Fruit fly (Drosophila melanogaster): ENCODE data around the gene CG31220.
A peak's percentile ranks its signal among the peaks of the same experiment; 100 is the strongest.

CG31220 gene

dm6 chr3R:19632685-19633116, 15.6 kb upstream of the CG31220 start, which contains the start of gene CG6231 (continued):
- no peak for TF ChIP-seq Hmr (GFP tag; optimal IDR thresholded peaks at IDR 0.05)
- TF ChIP-seq Bgb (GFP tag; IDR thresholded peaks at IDR 0.05; ENCODE audit: partially characterized antibody) = no peak
- no peak for TF ChIP-seq CG12659 (GFP tag; optimal IDR thresholded peaks at IDR 0.05)
- TF ChIP-seq Hey (tag; optimal IDR thresholded peaks at IDR 0.05) = no peak
- no peak for TF ChIP-seq Xbp1 (GFP tag; optimal IDR thresholded peaks at IDR 0.05)
- peak; percentile 8 for TF ChIP-seq Antp (GFP tag; optimal IDR thresholded peaks at IDR 0.05)
- no peak for TF ChIP-seq cas (GFP tag; IDR thresholded peaks at IDR 0.05)
- TF ChIP-seq Dref (GFP tag; IDR thresholded peaks at IDR 0.05) = no peak
- TF ChIP-seq CG7963 (GFP tag; IDR thresholded peaks at IDR 0.05; ENCODE audit: partially characterized antibody) = 0 out of 3 replicates have a peak, but pooled peaks have one; percentile 18
- TF ChIP-seq peb (GFP tag; IDR thresholded peaks at IDR 0.05) = no peak
- TF ChIP-seq Ada2b (GFP tag; IDR thresholded peaks at IDR 0.05) = no peak
- TF ChIP-seq CG6683 (GFP tag; optimal IDR thresholded peaks at IDR 0.05) = no peak
- TF ChIP-seq chinmo (GFP tag; IDR thresholded peaks at IDR 0.05; ENCODE audit: partially characterized antibody) = peak; percentile 92; the same call in 3 of the 4 replicates
- no peak for TF ChIP-seq CG17361 (GFP tag; IDR thresholded peaks at IDR 0.05)
- TF ChIP-seq kay (GFP tag; optimal IDR thresholded peaks at IDR 0.05) = peak; percentile 8
- TF ChIP-seq CG12769 (tag; optimal IDR thresholded peaks at IDR 0.05) = peak; percentile 9
- TF ChIP-seq CG17186 (GFP tag; optimal IDR thresholded peaks at IDR 0.05) = no peak
- no peak for TF ChIP-seq ind (GFP tag; optimal IDR thresholded peaks at IDR 0.05)
- TF ChIP-seq crol (GFP tag; IDR thresholded peaks at IDR 0.05) = peak; percentile 87
- TF ChIP-seq oc (tag; optimal IDR thresholded peaks at IDR 0.05) = no peak
- no peak for TF ChIP-seq wor (GFP tag; IDR thresholded peaks at IDR 0.05)
- no peak for TF ChIP-seq CG12744 (GFP tag; optimal IDR thresholded peaks at IDR 0.05)
- no peak for TF ChIP-seq CG17802 (tag; optimal IDR thresholded peaks at IDR 0.05)
- no peak for TF ChIP-seq hb (GFP tag; IDR thresholded peaks at IDR 0.05; ENCODE audit: partially characterized antibody)
- no peak for TF ChIP-seq sd (tag; optimal IDR thresholded peaks at IDR 0.05)
- TF ChIP-seq Ravus (GFP tag; IDR thresholded peaks at IDR 0.05) = no peak
- no peak for TF ChIP-seq gcm (GFP tag; optimal IDR thresholded peaks at IDR 0.05)
- no peak for TF ChIP-seq Hr39 (optimal IDR thresholded peaks at IDR 0.05)
- TF ChIP-seq Atf3 (GFP tag; optimal IDR thresholded peaks at IDR 0.05) = peak; percentile 67
- no peak for TF ChIP-seq Side (GFP tag; optimal IDR thresholded peaks at IDR 0.05)
- TF ChIP-seq CG16815 (GFP tag; optimal IDR thresholded peaks at IDR 0.05) = no peak
- no peak for TF ChIP-seq CG7271 (tag; optimal IDR thresholded peaks at IDR 0.05)
- no peak for TF ChIP-seq Blimp-1 (GFP tag; optimal IDR thresholded peaks at IDR 0.05)
- TF ChIP-seq pita (GFP tag; optimal IDR thresholded peaks at IDR 0.05) = no peak
- TF ChIP-seq fd3F (GFP tag; optimal IDR thresholded peaks at IDR 0.05) = no peak
- TF ChIP-seq D (optimal IDR thresholded peaks at IDR 0.05) = no peak
- no peak for TF ChIP-seq D (GFP tag; optimal IDR thresholded peaks at IDR 0.05)
- no peak for TF ChIP-seq CG11085 (GFP tag; IDR thresholded peaks at IDR 0.05)
- no peak for TF ChIP-seq CG18011 (GFP tag; optimal IDR thresholded peaks at IDR 0.05)
- no peak for TF ChIP-seq danr (GFP tag; IDR thresholded peaks at IDR 0.05)
- TF ChIP-seq Fer3 (tag; optimal IDR thresholded peaks at IDR 0.05) = no peak
- no peak for TF ChIP-seq CG17359 (tag; optimal IDR thresholded peaks at IDR 0.05)
- no peak for TF ChIP-seq CG18262 (tag; optimal IDR thresholded peaks at IDR 0.05)
- TF ChIP-seq tgo (GFP tag; IDR thresholded peaks at IDR 0.05) = no peak
- peak; percentile 84 for TF ChIP-seq CG10274 (GFP tag; optimal IDR thresholded peaks at IDR 0.05)
- TF ChIP-seq CG13287 (GFP tag; IDR thresholded peaks at IDR 0.05; ENCODE audit: partially characterized antibody) = peak; percentile 62
- TF ChIP-seq Trl (optimal IDR thresholded peaks at IDR 0.05) = peak; percentile 67 to 75
- no peak for TF ChIP-seq Trl (GFP tag; optimal IDR thresholded peaks at IDR 0.05)
- TF ChIP-seq Oaz (GFP tag; IDR thresholded peaks at IDR 0.05) = no peak
- no peak for TF ChIP-seq Bdp1 (GFP tag; optimal IDR thresholded peaks at IDR 0.05)
- TF ChIP-seq CG17568 (GFP tag; optimal IDR thresholded peaks at IDR 0.05) = no peak
- no peak for TF ChIP-seq bcd (GFP tag; optimal IDR thresholded peaks at IDR 0.05)
